Worm (Caenorhabditis elegans) whole organism, mixed stage, embryonic: Measurements from ENCODE around the gene gtl-1.
"Not testable (repeated sequence)": the region's sequence is repeated elsewhere in the genome, so short reads cannot be mapped to it uniquely, and the experiment has no call there.

Source experiments
- drap-1 ChIP-seq: fragments of 200-800 bp; sonication (Bioruptor generic); optimal IDR thresholded peaks from 3 replicates; lab custom pipeline; 2018; ENCODE audit warnings: mild to moderate bottlenecking, missing genetic modification characterization, missing compliant biosample characterization
- lsy-2 ChIP-seq: fragments of 150-350 bp; optimal IDR thresholded peaks from 2 replicates; lab custom pipeline; 2014; ENCODE audit warnings: missing biosample characterization, missing genetic modification characterization
- mep-1 ChIP-seq: fragments of 150-350 bp; optimal IDR thresholded peaks from 2 replicates; lab custom pipeline; 2017; ENCODE audit warnings: missing biosample characterization, missing genetic modification reagents, missing genetic modification characterization, inconsistent platforms

The gtl-1 gene

ce11 chrIV:11198983-11199382 is 60.4 kb downstream of the gtl-1 start, which contains the start of gene R07H5.16:
Gene R07H5.16 (plus strand): TSS chrIV:11199330.
- TF ChIP-seq lsy-2 (tag; lab: Kevin White, UChicago); drap-1; mep-1 (tag; lab: Kevin White, UChicago): not testable (repeated sequence)
